Fruit fly (Drosophila melanogaster): ENCODE data around the gene CG5381.

- peak; percentile 20 for TF ChIP-seq CG6792 (GFP tag; optimal IDR thresholded peaks at IDR 0.05)
- no peak for TF ChIP-seq Lpt (GFP tag; optimal IDR thresholded peaks at IDR 0.05)
- no peak for TF ChIP-seq Sox102F (GFP tag; optimal IDR thresholded peaks at IDR 0.05)
- no peak for TF ChIP-seq Blimp-1 (GFP tag; optimal IDR thresholded peaks at IDR 0.05)
- no peak for TF ChIP-seq dsx (GFP tag; optimal IDR thresholded peaks at IDR 0.05; ENCODE audit: poor library complexity, severe bottlenecking)
- peak; percentile 84 for TF ChIP-seq Eip78C (GFP tag)
- TF ChIP-seq OdsH (GFP tag; optimal IDR thresholded peaks at IDR 0.05) = no peak
- TF ChIP-seq Met (GFP tag; optimal IDR thresholded peaks at IDR 0.05) = no peak
- TF ChIP-seq svp (GFP tag) = no peak
- TF ChIP-seq lz (GFP tag; optimal IDR thresholded peaks at IDR 0.05) = no peak
- TF ChIP-seq CG34406 (GFP tag; optimal IDR thresholded peaks at IDR 0.05) = no peak
- peak; percentile 37 for TF ChIP-seq CG6854 (GFP tag; optimal IDR thresholded peaks at IDR 0.05)
These were observed 46.5 kb downstream of the CG5381 start for dm6 chr2L:10276436-10276835.

All from whole organism, prepupa.